Fruit fly (Drosophila melanogaster) whole organism, embryonic: ENCODE data around the gene Usp8.
A peak's percentile ranks its signal among the peaks of the same experiment; 100 is the strongest.

ENCODE experiments used
- Asciz ChIP-seq: fragments of 200-800 bp; sonication (Bioruptor generic); optimal IDR thresholded peaks from 2 replicates; lab custom pipeline; 2017; ENCODE audit warnings: missing biosample characterization, mild to moderate bottlenecking, missing genetic modification characterization, missing genetic modification reagents
- Atf3 ChIP-seq: fragments of 200-800 bp; sonication (Bioruptor generic); optimal IDR thresholded peaks from 3 replicates; lab custom pipeline; 2016; ENCODE audit warnings: missing biosample characterization, missing genetic modification characterization
- C15 ChIP-seq: fragments of 200-800 bp; sonication (Bioruptor generic); IDR thresholded peaks from 3 replicates; pipeline ENCODE4 v1.3.6; 2022; ENCODE audit warnings: missing biosample characterization, missing genetic modification characterization
- CG10147 ChIP-seq: fragments of 200-800 bp; sonication (Bioruptor generic); optimal IDR thresholded peaks from 2 replicates; lab custom pipeline; 2019; ENCODE audit warnings: missing biosample characterization, mild to moderate bottlenecking, missing genetic modification characterization, moderate library complexity
- CG12236 ChIP-seq: fragments of 200-800 bp; sonication (Bioruptor generic); optimal IDR thresholded peaks from 2 replicates; lab custom pipeline; 2016; ENCODE audit warnings: missing biosample characterization, missing genetic modification characterization
- CG15479 ChIP-seq: fragments of 200-800 bp; sonication (Bioruptor generic); optimal IDR thresholded peaks from 3 replicates; lab custom pipeline; 2019; ENCODE audit warnings: missing biosample characterization, mild to moderate bottlenecking, missing genetic modification characterization, moderate library complexity
- CG15514 ChIP-seq: fragments of 200-800 bp; sonication (Bioruptor generic); optimal IDR thresholded peaks from 3 replicates; lab custom pipeline; 2017; ENCODE audit warnings: missing biosample characterization, missing genetic modification characterization, mild to moderate bottlenecking, moderate library complexity, missing genetic modification reagents
- CG17186 ChIP-seq: fragments of 200-800 bp; sonication (Bioruptor generic); optimal IDR thresholded peaks from 3 replicates; lab custom pipeline; 2017; ENCODE audit warnings: missing biosample characterization, missing genetic modification reagents, missing genetic modification characterization
- CG1832 ChIP-seq: fragments of 200-800 bp; sonication (Bioruptor generic); optimal IDR thresholded peaks from 2 replicates; lab custom pipeline; 2017; ENCODE audit warnings: missing biosample characterization, mild to moderate bottlenecking, missing genetic modification characterization, inconsistent platforms
- CG2199 ChIP-seq: fragments of 200-800 bp; sonication (Bioruptor generic); IDR thresholded peaks from 3 replicates; pipeline ENCODE4 v1.3.6; 2022; ENCODE audit warnings: missing biosample characterization, missing genetic modification characterization
- CG2712 ChIP-seq: fragments of 200-800 bp; optimal IDR thresholded peaks from 3 replicates; lab custom pipeline; 2019; ENCODE audit warnings: missing biosample characterization, mild to moderate bottlenecking, missing genetic modification characterization, moderate library complexity
- CG2875 ChIP-seq: fragments of 200-800 bp; sonication (Bioruptor generic); optimal IDR thresholded peaks from 2 replicates; lab custom pipeline; 2017; ENCODE audit warnings: missing biosample characterization, mild to moderate bottlenecking, missing genetic modification characterization, missing genetic modification reagents
- CG34376 ChIP-seq: fragments of 200-800 bp; sonication (Bioruptor generic); optimal IDR thresholded peaks from 2 replicates; lab custom pipeline; 2018; ENCODE audit warnings: missing biosample characterization, mild to moderate bottlenecking, missing genetic modification characterization
- CG34422 ChIP-seq: fragments of 200-800 bp; sonication (Bioruptor generic); IDR thresholded peaks from 3 replicates; pipeline ENCODE4 v1.3.6; 2022; ENCODE audit warnings: missing biosample characterization, missing genetic modification characterization
- CG4617 ChIP-seq: fragments of 200-800 bp; sonication (Bioruptor generic); optimal IDR thresholded peaks from 3 replicates; lab custom pipeline; 2016; ENCODE audit warnings: missing biosample characterization, missing genetic modification characterization, borderline replicate concordance
- CG6813 ChIP-seq: fragments of 200-800 bp; sonication (Bioruptor generic); optimal IDR thresholded peaks from 2 replicates; lab custom pipeline; 2017; ENCODE audit warnings: missing biosample characterization, missing genetic modification characterization, mild to moderate bottlenecking, moderate library complexity, missing genetic modification reagents
- CG8359 ChIP-seq: fragments of 200-800 bp; sonication (Bioruptor generic); optimal IDR thresholded peaks from 2 replicates; lab custom pipeline; 2017; ENCODE audit warnings: missing biosample characterization, mild to moderate bottlenecking, missing genetic modification characterization, borderline replicate concordance
- CoRest ChIP-seq: fragments of 200-800 bp; sonication (Bioruptor generic); optimal IDR thresholded peaks from 3 replicates; lab custom pipeline; 2018; ENCODE audit warnings: missing biosample characterization, mild to moderate bottlenecking, missing genetic modification characterization, moderate library complexity
- Dll ChIP-seq: fragments of 200-800 bp; sonication (Bioruptor generic); IDR thresholded peaks from 4 replicates; pipeline ENCODE4 v1.3.6; 2022; ENCODE audit warnings: missing biosample characterization, missing genetic modification characterization; ENCODE audit not compliant: partially characterized antibody
- HLH4C ChIP-seq: fragments of 200-800 bp; sonication (Bioruptor generic); IDR thresholded peaks from 3 replicates; pipeline ENCODE4 v1.3.6; 2022; ENCODE audit warnings: missing biosample characterization, missing genetic modification characterization; ENCODE audit not compliant: partially characterized antibody
- HLHmδ ChIP-seq: fragments of 200-800 bp; sonication (Bioruptor generic); optimal IDR thresholded peaks from 2 replicates; lab custom pipeline; 2018; ENCODE audit warnings: missing biosample characterization, mild to moderate bottlenecking, missing genetic modification characterization, moderate library complexity
- Hey ChIP-seq: fragments of 200-800 bp; sonication (Bioruptor generic); optimal IDR thresholded peaks from 3 replicates; lab custom pipeline; 2018; ENCODE audit warnings: missing biosample characterization, mild to moderate bottlenecking, missing genetic modification characterization
- HmgD ChIP-seq: fragments of 200-800 bp; sonication (Bioruptor generic); optimal IDR thresholded peaks from 3 replicates; lab custom pipeline; 2016; ENCODE audit warnings: missing biosample characterization, missing genetic modification characterization
- Opbp ChIP-seq: fragments of 200-800 bp; sonication (Bioruptor generic); IDR thresholded peaks from 3 replicates; pipeline ENCODE4 v1.3.6; 2022; ENCODE audit warnings: missing biosample characterization, missing genetic modification characterization; ENCODE audit not compliant: partially characterized antibody
- Xbp1 ChIP-seq: fragments of 200-800 bp; sonication (Bioruptor generic); optimal IDR thresholded peaks from 3 replicates; lab custom pipeline; 2016; ENCODE audit warnings: missing biosample characterization, mild to moderate bottlenecking, missing genetic modification characterization
- abd-A ChIP-seq: fragments of 200-800 bp; sonication (Bioruptor generic); optimal IDR thresholded peaks from 3 replicates; lab custom pipeline; 2019; ENCODE audit warnings: missing biosample characterization, mild to moderate bottlenecking, missing genetic modification characterization, moderate library complexity
- cad ChIP-seq: fragments of >200 bp; optimal IDR thresholded peaks from 2 replicates; lab custom pipeline; 2017; ENCODE audit warnings: missing biosample characterization, missing genetic modification characterization
- chinmo ChIP-seq: fragments of 200-800 bp; sonication (Bioruptor generic); IDR thresholded peaks from 4 replicates; pipeline ENCODE4 v1.3.6; 2022; ENCODE audit warnings: missing biosample characterization, missing genetic modification characterization; ENCODE audit not compliant: partially characterized antibody
- danr ChIP-seq: fragments of 200-800 bp; sonication (Bioruptor generic); IDR thresholded peaks from 2 replicates; pipeline ENCODE4 v1.3.6; 2022; ENCODE audit warnings: missing biosample characterization, missing genetic modification characterization
- dimm ChIP-seq: fragments of 200-800 bp; sonication (Bioruptor generic); IDR thresholded peaks from 2 replicates; pipeline ENCODE4 v1.3.6; 2022; ENCODE audit warnings: missing biosample characterization, missing genetic modification characterization
- dmrt99B ChIP-seq: fragments of 200-800 bp; sonication (Bioruptor generic); optimal IDR thresholded peaks from 2 replicates; lab custom pipeline; 2018; ENCODE audit warnings: missing biosample characterization, mild to moderate bottlenecking, missing genetic modification characterization, moderate library complexity
- fd3F ChIP-seq: fragments of 200-800 bp; sonication (Bioruptor generic); optimal IDR thresholded peaks from 2 replicates; lab custom pipeline; 2018; ENCODE audit warnings: missing biosample characterization, mild to moderate bottlenecking, missing genetic modification characterization, moderate library complexity
- fu2 ChIP-seq: fragments of 200-800 bp; sonication (Bioruptor generic); optimal IDR thresholded peaks from 2 replicates; lab custom pipeline; 2016; ENCODE audit warnings: missing biosample characterization, missing genetic modification characterization
- ham ChIP-seq: fragments of 200-800 bp; sonication (Bioruptor generic); IDR thresholded peaks from 2 replicates; pipeline ENCODE4 v1.3.6; 2022; ENCODE audit warnings: missing biosample characterization, missing genetic modification characterization
- hth ChIP-seq: fragments of >200 bp; optimal IDR thresholded peaks from 2 replicates; lab custom pipeline; 2017; ENCODE audit warnings: inconsistent platforms
- kay ChIP-seq: fragments of 200-800 bp; sonication (Bioruptor generic); optimal IDR thresholded peaks from 2 replicates; lab custom pipeline; 2016; ENCODE audit warnings: missing biosample characterization, missing genetic modification characterization
- nerfin-1 ChIP-seq: fragments of 200-800 bp; sonication (Bioruptor generic); optimal IDR thresholded peaks from 3 replicates; lab custom pipeline; 2019; ENCODE audit warnings: missing biosample characterization, mild to moderate bottlenecking, missing genetic modification characterization, moderate library complexity
- pfk ChIP-seq: fragments of 200-800 bp; sonication (Bioruptor generic); optimal IDR thresholded peaks from 2 replicates; lab custom pipeline; 2018; ENCODE audit warnings: missing biosample characterization, mild to moderate bottlenecking, missing genetic modification characterization, moderate library complexity
- phol ChIP-seq: fragments of 200-800 bp; sonication (Bioruptor generic); optimal IDR thresholded peaks from 3 replicates; lab custom pipeline; 2018; ENCODE audit warnings: missing biosample characterization, mild to moderate bottlenecking, missing genetic modification characterization, moderate library complexity
- sc ChIP-seq, 3 experiments: fragments of >200 bp in 2 of 3; fragments of 200-800 bp in 1 of 3; sonication (Bioruptor generic) in 1 of 3; optimal IDR thresholded peaks; 2 replicates in 2 of 3; 3 replicates in 1 of 3; lab custom pipeline; 2017; ENCODE audit warnings: mild to moderate bottlenecking in 1 of 3, missing biosample characterization in 1 of 3, missing genetic modification characterization in 1 of 3, missing genetic modification reagents in 1 of 3
- seq ChIP-seq: fragments of 200-800 bp; sonication (Bioruptor generic); IDR thresholded peaks from 2 replicates; pipeline ENCODE4 v1.3.6; 2022; ENCODE audit warnings: missing biosample characterization, missing genetic modification characterization
- sisA ChIP-seq: fragments of 200-800 bp; sonication (Bioruptor generic); IDR thresholded peaks from 2 replicates; pipeline ENCODE4 v1.3.6; 2022; ENCODE audit warnings: missing biosample characterization, missing genetic modification characterization
- sob ChIP-seq: fragments of 200-800 bp; sonication (Bioruptor generic); IDR thresholded peaks from 2 replicates; pipeline ENCODE4 v1.3.6; 2022; ENCODE audit warnings: missing biosample characterization, missing genetic modification characterization
- stc ChIP-seq: fragments of 200-800 bp; sonication (Bioruptor generic); IDR thresholded peaks from 2 replicates; pipeline ENCODE4 v1.3.6; 2022; ENCODE audit warnings: missing biosample characterization, missing genetic modification characterization
- tio ChIP-seq: fragments of 200-800 bp; sonication (Bioruptor generic); optimal IDR thresholded peaks from 2 replicates; lab custom pipeline; 2017; ENCODE audit warnings: missing biosample characterization, missing genetic modification characterization, inconsistent platforms
- zen ChIP-seq: fragments of 200-800 bp; sonication (Bioruptor generic); optimal IDR thresholded peaks from 3 replicates; lab custom pipeline; 2018; ENCODE audit warnings: missing biosample characterization, mild to moderate bottlenecking, missing genetic modification characterization, moderate library complexity
- zf30C ChIP-seq: fragments of 200-800 bp; sonication (Bioruptor generic); optimal IDR thresholded peaks from 3 replicates; lab custom pipeline; 2018; ENCODE audit warnings: missing biosample characterization, mild to moderate bottlenecking, missing genetic modification characterization

The Usp8 gene

DNA sequence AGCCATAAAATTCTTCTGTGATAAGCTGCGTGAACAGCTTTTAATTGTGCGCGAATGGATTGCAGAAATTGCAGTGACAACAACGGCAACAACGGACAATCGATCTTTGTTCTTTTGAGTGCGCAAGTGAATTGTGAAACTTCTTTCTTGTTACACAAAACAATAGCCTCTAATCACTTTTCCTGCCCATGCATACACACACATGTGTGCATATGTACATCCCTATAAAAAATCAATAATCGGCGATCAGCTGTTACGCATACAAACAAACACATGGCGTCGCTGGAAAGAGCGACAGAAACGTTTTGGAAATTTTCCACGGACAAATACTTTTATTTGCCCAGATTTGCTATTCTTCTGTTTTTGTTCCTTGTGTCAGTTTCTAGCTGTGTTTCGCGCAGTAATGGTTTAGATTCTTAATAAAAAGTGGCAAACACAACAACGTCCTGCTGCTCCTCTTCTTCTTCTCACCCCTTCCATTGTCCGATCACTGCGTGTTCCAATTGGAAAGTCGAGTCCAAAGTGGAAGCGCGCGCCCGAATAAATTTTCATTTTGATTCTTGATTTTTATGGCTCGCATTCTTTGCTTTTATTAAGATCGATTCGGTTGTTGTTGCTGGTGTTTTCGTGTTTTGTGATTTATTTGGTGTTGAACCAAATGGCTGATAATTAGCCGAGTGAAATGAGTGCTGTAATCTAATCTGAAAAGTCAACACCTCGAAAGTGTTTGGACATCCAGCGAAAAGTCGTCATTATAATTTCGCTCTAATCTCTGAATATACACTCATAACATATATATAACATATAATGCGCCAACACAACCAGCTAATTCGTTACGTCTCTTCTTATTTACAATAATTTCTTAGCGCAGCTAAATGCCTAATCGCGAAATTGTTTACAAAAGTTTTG is 22.8 kb downstream of the Usp8 start (continued):
- TF ChIP-seq pfk (GFP tag; lab: Kevin White, UChicago) = no peak
- no peak for TF ChIP-seq Asciz (GFP tag; lab: Kevin White, UChicago)
- TF ChIP-seq CG15479 (GFP tag; lab: Kevin White, UChicago) = peak; percentile 28
- peak; percentile 30 for TF ChIP-seq CG34376 (GFP tag; lab: Kevin White, UChicago)
- no peak for TF ChIP-seq hth (lab: Kevin White, UChicago)
- TF ChIP-seq CG4617 = no peak
- TF ChIP-seq tio = no peak
- TF ChIP-seq CG2199 (GFP tag; lab: Robert Waterston, UW) = no peak
- no peak for TF ChIP-seq fd3F
- TF ChIP-seq CG8359 (GFP tag; lab: Kevin White, UChicago) = no peak
- TF ChIP-seq CG1832 (GFP tag; lab: Kevin White, UChicago) = no peak
- no peak for TF ChIP-seq ham (GFP tag; lab: Robert Waterston, UW)
- no peak for TF ChIP-seq dmrt99B (tag; lab: Kevin White, UChicago)
- TF ChIP-seq sob (GFP tag; lab: Robert Waterston, UW) = 0 out of 2 replicates have a peak, but pooled peaks have one; percentile 16
- TF ChIP-seq Atf3 = no peak
- TF ChIP-seq sisA (GFP tag; lab: Robert Waterston, UW) = no peak
- no peak for TF ChIP-seq fu2 (GFP tag; lab: Kevin White, UChicago)
- no peak for TF ChIP-seq cad (GFP tag; lab: Kevin White, UChicago)
- 0 out of 2 replicates have a peak, but pooled peaks have one; percentile 9 for TF ChIP-seq stc (GFP tag; lab: Robert Waterston, UW)
- no peak for TF ChIP-seq CG15514 (GFP tag; lab: Kevin White, UChicago)
- TF ChIP-seq HLHmδ (GFP tag; lab: Kevin White, UChicago) = no peak
- no peak for TF ChIP-seq HmgD (GFP tag; lab: Kevin White, UChicago)
- TF ChIP-seq chinmo (GFP tag; lab: Robert Waterston, UW) = no peak; the same call in 3 of the 4 replicates
- no peak for TF ChIP-seq danr
- no peak for TF ChIP-seq nerfin-1 (tag; lab: Kevin White, UChicago)
- TF ChIP-seq CoRest (tag; lab: Kevin White, UChicago) = no peak
- no peak for TF ChIP-seq dimm (GFP tag; lab: Robert Waterston, UW)
- TF ChIP-seq CG12236 = no peak
- no peak for TF ChIP-seq Xbp1 (GFP tag; lab: Kevin White, UChicago)
- no peak for TF ChIP-seq CG2712 (tag; lab: Kevin White, UChicago)
- TF ChIP-seq seq (GFP tag; lab: Robert Waterston, UW) = no peak
- no peak for TF ChIP-seq zf30C (GFP tag; lab: Kevin White, UChicago)
- TF ChIP-seq sc (optimal IDR thresholded peaks at IDR 0.05; lab: Kevin White, UChicago) = no peak
- no peak for TF ChIP-seq sc (GFP tag; optimal IDR thresholded peaks at IDR 0.05; lab: Kevin White, UChicago)
- no peak for TF ChIP-seq HLH4C (GFP tag; lab: Robert Waterston, UW)
- no peak for TF ChIP-seq kay (GFP tag; lab: Kevin White, UChicago)
- peak; percentile 46 for TF ChIP-seq CG2875 (GFP tag; lab: Kevin White, UChicago)
- TF ChIP-seq C15 (GFP tag; lab: Robert Waterston, UW) = no peak
- no peak for TF ChIP-seq Opbp (GFP tag; lab: Robert Waterston, UW)
- no peak for TF ChIP-seq CG10147 (GFP tag; lab: Kevin White, UChicago)
- TF ChIP-seq Hey (tag; lab: Kevin White, UChicago) = no peak
- TF ChIP-seq CG17186 (GFP tag; lab: Kevin White, UChicago) = no peak
- 0 out of 4 replicates have a peak, but pooled peaks have one; percentile 6 for TF ChIP-seq Dll (GFP tag; lab: Robert Waterston, UW)
- TF ChIP-seq phol (tag; lab: Kevin White, UChicago) = peak; percentile 49
- TF ChIP-seq CG6813 (GFP tag; lab: Kevin White, UChicago) = no peak
- no peak for TF ChIP-seq abd-A (tag; lab: Kevin White, UChicago)
- TF ChIP-seq CG34422 (GFP tag; lab: Robert Waterston, UW) = 0 out of 3 replicates have a peak, but pooled peaks have one; percentile 18
- TF ChIP-seq zen (tag; lab: Kevin White, UChicago) = no peak
